Worm (Caenorhabditis elegans): ENCODE measurements around the gene arx-6.

DNA sequence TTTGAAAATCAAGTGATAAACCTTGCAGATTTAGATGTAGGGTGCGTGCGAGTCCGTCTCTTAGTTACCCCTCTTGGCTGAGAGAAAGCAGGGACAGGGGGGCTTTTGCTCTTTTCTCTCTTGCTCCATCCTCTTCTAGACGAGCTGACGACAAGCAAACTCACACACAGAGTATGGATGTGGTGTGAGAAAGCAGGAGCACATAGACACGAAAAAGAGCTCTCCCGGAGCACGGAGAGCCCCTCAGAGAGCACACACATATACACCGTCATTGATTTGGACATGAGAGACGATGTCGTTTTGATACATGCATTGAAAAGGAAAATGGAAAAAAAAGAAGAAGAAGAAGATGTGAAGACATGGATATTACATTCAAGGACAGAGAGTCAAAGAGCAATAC is 2.8 kb upstream of the arx-6 start:
- TF ChIP-seq dao-5 (tag; optimal IDR thresholded peaks at IDR 0.05) (no peak), him-1 (tag; optimal IDR thresholded peaks at IDR 0.05) (no peak), W03F9.2 (tag; optimal IDR thresholded peaks at IDR 0.05) (no peak)

All from whole organism, L4/young adult.